Worm (Caenorhabditis elegans) whole organism, L3 larva: ENCODE data around the gene srw-44.

Source experiments
- R02D3.7 ChIP-seq: fragments of 150-350 bp; optimal IDR thresholded peaks from 2 replicates; lab custom pipeline; 2014; ENCODE audit warnings: missing biosample characterization, missing genetic modification characterization
- ZK546.5 ChIP-seq: sonication (generic microtip); optimal IDR thresholded peaks from 2 replicates; lab custom pipeline; 2017; ENCODE audit warnings: missing biosample characterization, missing genetic modification characterization
- aly-2 ChIP-seq: fragments of 150-350 bp; optimal IDR thresholded peaks from 2 replicates; lab custom pipeline; 2014; ENCODE audit warnings: missing biosample characterization, missing genetic modification characterization
- ceh-16 ChIP-seq: sonication (generic microtip); optimal IDR thresholded peaks from 2 replicates; lab custom pipeline; 2017; ENCODE audit warnings: missing biosample characterization, missing genetic modification characterization
- ceh-82 ChIP-seq: fragments of 150-350 bp; optimal IDR thresholded peaks from 2 replicates; lab custom pipeline; 2014; ENCODE audit warnings: missing biosample characterization, missing genetic modification characterization
- ceh-9 ChIP-seq: sonication (generic microtip); optimal IDR thresholded peaks from 2 replicates; lab custom pipeline; 2018; ENCODE audit warnings: missing biosample characterization, missing genetic modification characterization
- daf-12 ChIP-seq: fragments of 150-350 bp; optimal IDR thresholded peaks from 2 replicates; lab custom pipeline; 2014; ENCODE audit warnings: missing biosample characterization, missing genetic modification reagents, missing genetic modification characterization
- egl-27 ChIP-seq: sonication (generic microtip); optimal IDR thresholded peaks from 4 replicates; lab custom pipeline; 2017; ENCODE audit warnings: missing biosample characterization, missing genetic modification reagents, missing genetic modification characterization
- egl-5 ChIP-seq: fragments of 150-350 bp; optimal IDR thresholded peaks from 2 replicates; lab custom pipeline; 2017; ENCODE audit warnings: missing biosample characterization, missing genetic modification reagents, missing genetic modification characterization, inconsistent platforms
- elt-2 ChIP-seq: sonication (generic microtip); optimal IDR thresholded peaks from 2 replicates; lab custom pipeline; 2016; ENCODE audit warnings: missing genetic modification reagents, mild to moderate bottlenecking, missing genetic modification characterization, missing compliant biosample characterization
- elt-3 ChIP-seq, 3 experiments: fragments of 150-350 bp in 1 of 3; sonication (generic microtip) in 2 of 3; optimal IDR thresholded peaks; 2 replicates in 2 of 3; 4 replicates in 1 of 3; lab custom pipeline; 2014 to 2017; ENCODE audit warnings: missing biosample characterization in 3 of 3, missing genetic modification characterization in 3 of 3
- fkh-2 ChIP-seq: fragments of 150-350 bp; optimal IDR thresholded peaks from 2 replicates; lab custom pipeline; 2014; ENCODE audit warnings: missing biosample characterization, missing genetic modification reagents, missing genetic modification characterization
- fos-1 ChIP-seq: fragments of 150-350 bp; optimal IDR thresholded peaks from 2 replicates; lab custom pipeline; 2014; ENCODE audit warnings: missing biosample characterization, missing genetic modification characterization
- hmg-11 ChIP-seq: sonication (generic microtip); optimal IDR thresholded peaks from 2 replicates; lab custom pipeline; 2016; ENCODE audit warnings: missing genetic modification characterization, missing compliant biosample characterization
- jun-1 ChIP-seq: fragments of 150-350 bp; optimal IDR thresholded peaks from 2 replicates; lab custom pipeline; 2014; ENCODE audit warnings: missing biosample characterization, missing genetic modification reagents, missing genetic modification characterization
- lin-39 ChIP-seq: fragments of 150-350 bp; optimal IDR thresholded peaks from 2 replicates; lab custom pipeline; 2018; ENCODE audit warnings: missing biosample characterization, missing genetic modification reagents, missing genetic modification characterization
- lsy-12 ChIP-seq: sonication (generic microtip); optimal IDR thresholded peaks from 2 replicates; lab custom pipeline; 2016; ENCODE audit warnings: mild to moderate bottlenecking, missing genetic modification characterization, missing compliant biosample characterization
- nhr-11 ChIP-seq: fragments of 150-350 bp; optimal IDR thresholded peaks from 2 replicates; lab custom pipeline; 2014; ENCODE audit warnings: missing biosample characterization, missing genetic modification characterization
- nhr-12 ChIP-seq: fragments of 150-350 bp; optimal IDR thresholded peaks from 2 replicates; lab custom pipeline; 2014; ENCODE audit warnings: missing biosample characterization, missing genetic modification characterization
- nhr-23 ChIP-seq: fragments of 150-350 bp; optimal IDR thresholded peaks from 2 replicates; lab custom pipeline; 2014; ENCODE audit warnings: missing biosample characterization, missing genetic modification reagents, missing genetic modification characterization
- nhr-237 ChIP-seq: fragments of 150-350 bp; optimal IDR thresholded peaks from 2 replicates; lab custom pipeline; 2014; ENCODE audit warnings: missing biosample characterization, missing genetic modification characterization
- nhr-25 ChIP-seq: sonication (generic microtip); optimal IDR thresholded peaks from 2 replicates; lab custom pipeline; 2017; ENCODE audit warnings: missing biosample characterization, missing genetic modification characterization
- nhr-28 ChIP-seq: fragments of 150-350 bp; optimal IDR thresholded peaks from 2 replicates; lab custom pipeline; 2014; ENCODE audit warnings: missing biosample characterization, missing genetic modification characterization
- nhr-43 ChIP-seq: sonication (generic microtip); optimal IDR thresholded peaks from 2 replicates; lab custom pipeline; 2016; ENCODE audit warnings: mild to moderate bottlenecking, missing genetic modification characterization, missing compliant biosample characterization; ENCODE audit not compliant: poor library complexity, severe bottlenecking
- nhr-67 ChIP-seq: fragments of 150-350 bp; optimal IDR thresholded peaks from 2 replicates; lab custom pipeline; 2014; ENCODE audit warnings: missing biosample characterization, missing genetic modification characterization
- nhr-76 ChIP-seq: fragments of 150-350 bp; sonication (generic microtip); optimal IDR thresholded peaks from 5 replicates; lab custom pipeline; 2014; ENCODE audit warnings: missing biosample characterization, missing genetic modification characterization
- pha-4 ChIP-seq: fragments of 150-350 bp; optimal IDR thresholded peaks from 2 replicates; lab custom pipeline; 2014; ENCODE audit warnings: missing biosample characterization, missing genetic modification reagents, missing genetic modification characterization
- pqm-1 ChIP-seq: fragments of 150-350 bp; optimal IDR thresholded peaks from 2 replicates; lab custom pipeline; 2017; ENCODE audit warnings: missing biosample characterization, missing genetic modification characterization, inconsistent platforms
- sea-2 ChIP-seq: fragments of 150-350 bp; sonication (generic microtip); optimal IDR thresholded peaks from 4 replicates; lab custom pipeline; 2014; ENCODE audit warnings: missing biosample characterization, missing genetic modification reagents, missing genetic modification characterization
- skn-1 ChIP-seq: fragments of 150-350 bp; optimal IDR thresholded peaks from 2 replicates; lab custom pipeline; 2014; ENCODE audit warnings: missing biosample characterization, missing genetic modification characterization
- tbx-2 ChIP-seq: sonication (generic microtip); optimal IDR thresholded peaks from 2 replicates; lab custom pipeline; 2016; ENCODE audit warnings: mild to moderate bottlenecking, missing genetic modification characterization, missing compliant biosample characterization
- unc-39 ChIP-seq: sonication (generic microtip); optimal IDR thresholded peaks from 4 replicates; lab custom pipeline; 2017; ENCODE audit warnings: missing biosample characterization, missing genetic modification characterization
- unc-62 ChIP-seq: fragments of 150-350 bp; sonication (generic microtip); optimal IDR thresholded peaks from 4 replicates; lab custom pipeline; 2014; ENCODE audit warnings: missing biosample characterization, missing genetic modification reagents, missing genetic modification characterization
- zag-1 ChIP-seq: fragments of 150-350 bp; optimal IDR thresholded peaks from 2 replicates; lab custom pipeline; 2014; ENCODE audit warnings: missing biosample characterization, missing genetic modification characterization
- ztf-11 ChIP-seq: fragments of 150-350 bp; optimal IDR thresholded peaks from 2 replicates; lab custom pipeline; 2014; ENCODE audit warnings: missing biosample characterization, missing genetic modification characterization
- ztf-4 ChIP-seq: fragments of 150-350 bp; optimal IDR thresholded peaks from 2 replicates; lab custom pipeline; 2014; ENCODE audit warnings: missing biosample characterization, missing genetic modification characterization

The srw-44 gene

ce11 chrV:16668473-16668872 lies 11.6 kb upstream of the srw-44 start, which contains the start of gene F14F8.9:
F14F8.9 (minus strand) TSS chrV:16668573.
- no peak for TF ChIP-seq tbx-2
- no peak for TF ChIP-seq fkh-2
- TF ChIP-seq egl-27 (tag; lab: Kevin White, UChicago), result no peak
- no peak for TF ChIP-seq ztf-4 (tag; lab: Kevin White, UChicago)
- no peak for TF ChIP-seq egl-5 (tag; lab: Kevin White, UChicago)
- no peak for TF ChIP-seq nhr-12 (tag; lab: Kevin White, UChicago)
- no peak for TF ChIP-seq nhr-23 (tag; lab: Kevin White, UChicago)
- TF ChIP-seq R02D3.7, result no peak
- no peak for TF ChIP-seq pqm-1 (tag; lab: Kevin White, UChicago)
- TF ChIP-seq lin-39 (tag; lab: Kevin White, UChicago), result no peak
- no peak for TF ChIP-seq hmg-11 (tag; lab: Kevin White, UChicago)
- TF ChIP-seq nhr-28 (tag; lab: Kevin White, UChicago), result no peak
- TF ChIP-seq skn-1 (tag; lab: Kevin White, UChicago), result no peak
- no peak for TF ChIP-seq ztf-11 (tag; lab: Kevin White, UChicago)
- TF ChIP-seq daf-12 (tag; lab: Kevin White, UChicago), result no peak
- no peak for TF ChIP-seq nhr-67 (tag; lab: Kevin White, UChicago)
- no peak for TF ChIP-seq unc-62 (GFP tag; lab: Kevin White, UChicago)

ce11 chrV:16671190-16671589 lies 8.9 kb upstream of the srw-44 start, which contains the start of gene str-61:
str-61 (minus strand) TSS chrV:16671290.
- TF ChIP-seq fkh-2, result no peak
- TF ChIP-seq elt-2, result no peak
- TF ChIP-seq nhr-28 (tag; lab: Kevin White, UChicago), result no peak
- no peak for TF ChIP-seq nhr-43
- TF ChIP-seq pha-4 (tag; lab: Kevin White, UChicago), result no peak
- TF ChIP-seq aly-2, result no peak
- no peak for TF ChIP-seq fos-1
- no peak for TF ChIP-seq nhr-76 (tag; lab: Kevin White, UChicago)
- TF ChIP-seq R02D3.7, result no peak
- TF ChIP-seq lin-39 (tag; lab: Kevin White, UChicago), result no peak
- no peak for TF ChIP-seq unc-62 (GFP tag; lab: Kevin White, UChicago)

- TF ChIP-seq unc-39 (tag; lab: Kevin White, UChicago) (no peak), nhr-23 (tag; lab: Kevin White, UChicago) (no peak), nhr-25 (tag; lab: Kevin White, UChicago) (no peak), aly-2 (no peak), ZK546.5 (no peak), unc-62 (GFP tag; lab: Kevin White, UChicago) (no peak), ztf-11 (tag; lab: Kevin White, UChicago) (no peak), ceh-9 (tag; lab: Kevin White, UChicago) (no peak), nhr-11 (no peak), nhr-237 (no peak), nhr-76 (tag; lab: Kevin White, UChicago) (no peak), jun-1 (no peak)
Observed at ce11 chrV:16672198-16672597, 7.9 kb upstream of the srw-44 start, which contains the start of gene F14F8.8. F14F8.8 (minus strand) TSS chrV:16672298.

ce11 chrV:16674399-16674798 lies 5.7 kb upstream of the srw-44 start:
- TF ChIP-seq sea-2 (GFP tag; lab: Kevin White, UChicago), result no peak
- no peak for TF ChIP-seq ceh-16
- no peak for TF ChIP-seq ceh-82 (tag; lab: Kevin White, UChicago)
- TF ChIP-seq nhr-67 (tag; lab: Kevin White, UChicago), result no peak
- TF ChIP-seq jun-1, result no peak
- no peak for TF ChIP-seq ztf-4 (tag; lab: Kevin White, UChicago)
- TF ChIP-seq pha-4 (tag; lab: Kevin White, UChicago), result no peak
- TF ChIP-seq hmg-11 (tag; lab: Kevin White, UChicago), result no peak
- no peak for TF ChIP-seq fkh-2
- no peak for TF ChIP-seq tbx-2
- no peak for TF ChIP-seq lsy-12 (tag; lab: Kevin White, UChicago)
- no peak for TF ChIP-seq zag-1
- TF ChIP-seq R02D3.7, result no peak
- no peak for TF ChIP-seq skn-1 (tag; lab: Kevin White, UChicago)
- TF ChIP-seq nhr-76 (tag; lab: Kevin White, UChicago), result no peak
- TF ChIP-seq unc-62 (GFP tag; lab: Kevin White, UChicago), result no peak
- no peak for TF ChIP-seq nhr-237
- TF ChIP-seq elt-3 (tag; optimal IDR thresholded peaks at IDR 0.05; lab: Kevin White, UChicago), result no peak
- TF ChIP-seq, all 47 proteins: peak for 0
